Worm (Caenorhabditis elegans) whole organism, mixed stage, embryonic: ENCODE data around the gene W05H5.1.

Experiments used
- M03D4.4 ChIP-seq: sonication (generic microtip); optimal IDR thresholded peaks from 2 replicates; lab custom pipeline; 2017; ENCODE audit warnings: mild to moderate bottlenecking, missing genetic modification characterization, missing compliant biosample characterization
- bed-3 ChIP-seq: fragments of 200-800 bp; sonication (Bioruptor generic); optimal IDR thresholded peaks from 3 replicates; lab custom pipeline; 2018; ENCODE audit warnings: mild to moderate bottlenecking, missing genetic modification characterization, moderate library complexity, missing compliant biosample characterization
- blmp-1 ChIP-seq: fragments of 150-350 bp; optimal IDR thresholded peaks from 2 replicates; lab custom pipeline; 2014; ENCODE audit warnings: missing biosample characterization, missing genetic modification characterization
- ceh-43 ChIP-seq: fragments of 200-800 bp; sonication (Bioruptor generic); optimal IDR thresholded peaks from 2 replicates; lab custom pipeline; 2018; ENCODE audit warnings: mild to moderate bottlenecking, missing genetic modification characterization, moderate library complexity, missing compliant biosample characterization
- ceh-83 ChIP-seq: fragments of 200-800 bp; sonication (Bioruptor generic); optimal IDR thresholded peaks from 2 replicates; lab custom pipeline; 2018; ENCODE audit warnings: mild to moderate bottlenecking, missing genetic modification characterization, missing compliant biosample characterization
- ces-1 ChIP-seq: fragments of 150-350 bp; optimal IDR thresholded peaks from 2 replicates; lab custom pipeline; 2014; ENCODE audit warnings: missing biosample characterization, missing genetic modification reagents, missing genetic modification characterization
- cnd-1 ChIP-seq: fragments of 200-800 bp; sonication (Bioruptor generic); optimal IDR thresholded peaks from 2 replicates; lab custom pipeline; 2018; ENCODE audit warnings: mild to moderate bottlenecking, missing genetic modification characterization, missing compliant biosample characterization
- drap-1 ChIP-seq: fragments of 200-800 bp; sonication (Bioruptor generic); optimal IDR thresholded peaks from 3 replicates; lab custom pipeline; 2018; ENCODE audit warnings: mild to moderate bottlenecking, missing genetic modification characterization, missing compliant biosample characterization
- elt-1 ChIP-seq: sonication (generic microtip); optimal IDR thresholded peaks from 2 replicates; lab custom pipeline; 2017; ENCODE audit warnings: missing genetic modification characterization, mild to moderate bottlenecking, missing compliant biosample characterization, antibody characterized with exemption, moderate library complexity, borderline replicate concordance; ENCODE audit not compliant: insufficient read depth
- elt-3 ChIP-seq: fragments of 150-350 bp; optimal IDR thresholded peaks from 2 replicates; lab custom pipeline; 2014; ENCODE audit warnings: missing biosample characterization, missing genetic modification characterization
- flh-1 ChIP-seq: fragments of 200-800 bp; sonication (Bioruptor generic); optimal IDR thresholded peaks from 2 replicates; lab custom pipeline; 2018; ENCODE audit warnings: mild to moderate bottlenecking, missing genetic modification characterization, moderate library complexity, missing compliant biosample characterization
- ham-2 ChIP-seq: fragments of 200-800 bp; sonication (Bioruptor generic); optimal IDR thresholded peaks from 2 replicates; lab custom pipeline; 2018; ENCODE audit warnings: mild to moderate bottlenecking, missing genetic modification characterization, missing compliant biosample characterization
- hlh-1 ChIP-seq: fragments of 150-350 bp; optimal IDR thresholded peaks from 2 replicates; lab custom pipeline; 2014; ENCODE audit warnings: missing biosample characterization, missing genetic modification reagents, missing genetic modification characterization
- lin-13 ChIP-seq: fragments of 150-350 bp; optimal IDR thresholded peaks from 2 replicates; lab custom pipeline; 2014; ENCODE audit warnings: missing biosample characterization, missing genetic modification characterization
- lin-32 ChIP-seq: fragments of 200-800 bp; sonication (Bioruptor generic); optimal IDR thresholded peaks from 2 replicates; lab custom pipeline; 2018; ENCODE audit warnings: mild to moderate bottlenecking, missing genetic modification characterization, missing compliant biosample characterization
- lsy-2 ChIP-seq: fragments of 150-350 bp; optimal IDR thresholded peaks from 2 replicates; lab custom pipeline; 2014; ENCODE audit warnings: missing biosample characterization, missing genetic modification characterization
- mab-5 ChIP-seq: fragments of 150-350 bp; optimal IDR thresholded peaks from 2 replicates; lab custom pipeline; 2014; ENCODE audit warnings: missing biosample characterization, missing genetic modification characterization
- mep-1 ChIP-seq: fragments of 150-350 bp; optimal IDR thresholded peaks from 2 replicates; lab custom pipeline; 2017; ENCODE audit warnings: missing biosample characterization, missing genetic modification reagents, missing genetic modification characterization, inconsistent platforms
- nhr-237 ChIP-seq: fragments of 150-350 bp; optimal IDR thresholded peaks from 2 replicates; lab custom pipeline; 2014; ENCODE audit warnings: missing biosample characterization, missing genetic modification characterization
- nhr-28 ChIP-seq: fragments of 150-350 bp; optimal IDR thresholded peaks from 2 replicates; lab custom pipeline; 2014; ENCODE audit warnings: missing biosample characterization, missing genetic modification characterization
- nhr-76 ChIP-seq: sonication (generic microtip); optimal IDR thresholded peaks from 2 replicates; lab custom pipeline; 2017; ENCODE audit warnings: missing biosample characterization, missing genetic modification characterization
- pha-4 ChIP-seq: fragments of 150-350 bp; optimal IDR thresholded peaks from 2 replicates; lab custom pipeline; 2018; ENCODE audit warnings: missing biosample characterization, missing genetic modification reagents, missing genetic modification characterization
- sem-2 ChIP-seq: fragments of 200-800 bp; sonication (Bioruptor generic); optimal IDR thresholded peaks from 2 replicates; lab custom pipeline; 2018; ENCODE audit warnings: mild to moderate bottlenecking, missing genetic modification characterization, missing compliant biosample characterization
- snpc-4 ChIP-seq: fragments of 150-350 bp; optimal IDR thresholded peaks from 2 replicates; lab custom pipeline; 2014; ENCODE audit warnings: missing biosample characterization, missing genetic modification characterization
- sptf-1 ChIP-seq: sonication (generic microtip); optimal IDR thresholded peaks from 2 replicates; lab custom pipeline; 2017; ENCODE audit warnings: mild to moderate bottlenecking, missing genetic modification characterization, moderate library complexity, missing compliant biosample characterization
- tbx-8 ChIP-seq: fragments of 200-800 bp; sonication (Bioruptor generic); optimal IDR thresholded peaks from 2 replicates; lab custom pipeline; 2018; ENCODE audit warnings: mild to moderate bottlenecking, missing genetic modification characterization, moderate library complexity, missing compliant biosample characterization
- unc-120 ChIP-seq: sonication (generic microtip); optimal IDR thresholded peaks from 2 replicates; lab custom pipeline; 2017; ENCODE audit warnings: missing genetic modification characterization, missing compliant biosample characterization; ENCODE audit not compliant: poor library complexity, severe bottlenecking
- unc-62 ChIP-seq: fragments of 150-350 bp; optimal IDR thresholded peaks from 2 replicates; lab custom pipeline; 2014; ENCODE audit warnings: missing biosample characterization, missing genetic modification reagents, missing genetic modification characterization
- zip-8 ChIP-seq: fragments of 150-350 bp; optimal IDR thresholded peaks from 2 replicates; lab custom pipeline; 2014; ENCODE audit warnings: missing biosample characterization, missing genetic modification characterization
- ztf-11 ChIP-seq: fragments of 150-350 bp; optimal IDR thresholded peaks from 2 replicates; lab custom pipeline; 2014; ENCODE audit warnings: missing biosample characterization, missing genetic modification characterization

Gene W05H5.1

DNA sequence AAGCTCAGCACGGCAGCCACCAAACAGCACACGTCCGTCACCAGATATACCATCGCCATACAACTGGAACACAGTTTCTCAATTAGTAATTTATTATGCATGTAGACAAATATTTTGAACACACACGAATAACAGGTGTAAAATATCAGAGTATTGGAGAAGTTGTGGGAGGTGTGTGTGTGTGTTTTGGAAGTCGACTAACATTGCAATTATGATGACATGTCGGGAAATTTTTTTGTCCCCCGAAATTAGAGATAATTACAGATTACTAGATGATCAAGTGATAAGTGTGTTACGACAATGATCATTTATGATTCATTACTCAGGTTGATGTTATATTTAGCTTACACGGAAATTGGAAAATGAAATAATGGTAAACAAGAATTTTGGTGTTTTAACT is 14.8 kb downstream of the W05H5.1 start, which contains the start of gene Y57A10C.8:
Gene Y57A10C.8, minus strand, starts transcription at position 101 of the 400 bp plus-strand sequence.
- TF ChIP-seq mep-1 (tag; lab: Kevin White, UChicago) (no peak), hlh-1 (tag; lab: Kevin White, UChicago) (no peak), drap-1 (GFP tag; lab: Kevin White, UChicago) (no peak), pha-4 (no peak), lin-32 (no peak), M03D4.4 (tag; lab: Kevin White, UChicago) (no peak), flh-1 (GFP tag; lab: Kevin White, UChicago) (no peak), snpc-4 (tag; lab: Kevin White, UChicago) (no peak), blmp-1 (tag; lab: Kevin White, UChicago) (no peak), nhr-237 (no peak), sptf-1 (tag; lab: Kevin White, UChicago) (no peak), tbx-8 (GFP tag; lab: Kevin White, UChicago) (no peak), cnd-1 (no peak), zip-8 (no peak), bed-3 (no peak), elt-3 (tag; lab: Kevin White, UChicago) (no peak), nhr-28 (tag; lab: Kevin White, UChicago) (no peak), lin-13 (no peak)

DNA sequence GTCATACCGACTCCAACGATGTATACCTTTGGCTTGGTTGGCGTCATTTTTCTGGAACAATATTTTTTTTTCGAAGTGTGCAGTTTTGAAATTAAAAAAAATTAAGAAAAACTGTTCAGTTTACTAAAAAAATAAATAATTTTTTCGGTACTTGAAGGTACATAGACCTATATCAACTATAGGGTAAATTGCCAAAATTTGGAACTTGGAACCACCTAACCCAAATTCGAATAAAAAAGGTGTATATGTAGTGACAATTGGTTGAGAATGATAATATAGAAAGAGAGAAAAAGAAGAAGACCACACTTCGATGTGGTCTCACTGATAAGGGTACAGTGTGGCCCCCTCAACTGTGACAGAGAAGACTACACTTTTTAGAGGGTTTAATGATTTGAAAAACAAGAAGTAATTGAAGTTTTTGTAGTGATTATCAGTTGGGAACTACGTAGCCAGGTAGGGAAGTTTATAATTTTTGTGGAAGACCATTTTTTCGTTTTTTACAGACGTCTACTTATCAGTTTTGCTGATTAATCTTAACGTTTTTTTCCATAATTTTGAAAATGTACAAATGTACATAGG is 18.8 kb downstream of the W05H5.1 start, which contains the start of gene daf-22:
Gene daf-22, minus strand, starts transcription at position 51 of the 579 bp plus-strand sequence.
- TF ChIP-seq mep-1 (tag; lab: Kevin White, UChicago): no peak
- TF ChIP-seq ztf-11 (tag; lab: Kevin White, UChicago): no peak
- TF ChIP-seq snpc-4 (tag; lab: Kevin White, UChicago): no peak
- TF ChIP-seq ceh-43: no peak
- TF ChIP-seq nhr-28 (tag; lab: Kevin White, UChicago): no peak
- TF ChIP-seq unc-120 (tag; lab: Kevin White, UChicago): no peak
- no peak for TF ChIP-seq ces-1 (GFP tag; lab: Kevin White, UChicago)
- no peak for TF ChIP-seq ceh-83 (GFP tag; lab: Kevin White, UChicago)
- TF ChIP-seq M03D4.4 (tag; lab: Kevin White, UChicago): no peak
- no peak for TF ChIP-seq unc-62 (GFP tag; lab: Kevin White, UChicago)
- TF ChIP-seq ham-2 (GFP tag; lab: Kevin White, UChicago): no peak
- TF ChIP-seq elt-3 (tag; lab: Kevin White, UChicago): no peak
- no peak for TF ChIP-seq nhr-76 (tag; lab: Kevin White, UChicago)

DNA sequence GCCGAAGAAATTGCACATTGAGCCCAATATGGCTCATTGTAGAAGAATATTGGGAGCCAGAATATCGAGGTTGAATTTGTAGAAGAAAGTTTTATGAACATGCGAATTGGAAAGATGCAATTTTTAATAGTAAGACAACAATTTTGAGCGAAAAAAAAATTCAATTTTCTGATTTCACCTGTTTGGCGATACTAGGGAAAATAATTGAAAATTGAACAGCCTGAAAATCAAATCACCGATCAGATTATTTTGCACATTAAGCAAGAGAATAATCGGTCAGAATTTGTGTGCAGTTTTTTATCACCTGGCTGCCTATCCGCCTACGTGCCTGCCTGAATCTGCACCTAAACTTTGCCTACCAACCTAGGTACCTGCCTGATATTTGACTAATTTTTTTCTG is 24.1 kb downstream of the W05H5.1 start, which contains the start of gene sre-26:
Gene sre-26, minus strand, starts transcription at position 101 of the 400 bp plus-strand sequence.
- no peak for TF ChIP-seq blmp-1 (tag; lab: Kevin White, UChicago)
- no peak for TF ChIP-seq bed-3
- no peak for TF ChIP-seq nhr-28 (tag; lab: Kevin White, UChicago)
- no peak for TF ChIP-seq sem-2 (GFP tag; lab: Kevin White, UChicago)
- no peak for TF ChIP-seq lsy-2
- no peak for TF ChIP-seq hlh-1 (tag; lab: Kevin White, UChicago)
- no peak for TF ChIP-seq ceh-43
- no peak for TF ChIP-seq lin-32
- no peak for TF ChIP-seq drap-1 (GFP tag; lab: Kevin White, UChicago)
- no peak for TF ChIP-seq tbx-8 (GFP tag; lab: Kevin White, UChicago)

- TF ChIP-seq nhr-28 (tag; lab: Kevin White, UChicago) (no peak), ztf-11 (tag; lab: Kevin White, UChicago) (no peak), flh-1 (GFP tag; lab: Kevin White, UChicago) (no peak)
Observed at ce11 chrII:12417996-12418395, 26.6 kb downstream of the W05H5.1 start.

DNA sequence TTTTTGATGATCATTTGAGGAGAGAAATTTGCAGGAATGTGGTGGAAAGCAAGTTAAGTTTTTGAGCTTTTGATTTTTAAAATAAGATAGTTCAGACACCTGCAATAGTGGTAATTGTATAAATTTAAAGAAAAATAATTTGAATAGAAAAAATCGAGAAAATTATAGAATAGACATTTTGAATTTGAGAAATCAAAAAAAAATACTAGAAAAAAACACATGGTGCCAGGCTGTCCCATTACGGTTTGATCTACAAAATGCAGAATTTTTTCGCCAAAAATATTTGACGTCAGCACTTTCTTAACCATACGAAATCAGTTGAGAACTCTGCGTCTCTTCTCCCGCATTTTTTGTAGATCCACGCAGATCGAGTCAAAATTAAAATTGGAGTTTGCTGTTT is 27.1 kb downstream of the W05H5.1 start, which contains the start of gene sre-27:
Gene sre-27, minus strand, starts transcription at position 101 of the 400 bp plus-strand sequence.
- TF ChIP-seq drap-1 (GFP tag; lab: Kevin White, UChicago): no peak

DNA sequence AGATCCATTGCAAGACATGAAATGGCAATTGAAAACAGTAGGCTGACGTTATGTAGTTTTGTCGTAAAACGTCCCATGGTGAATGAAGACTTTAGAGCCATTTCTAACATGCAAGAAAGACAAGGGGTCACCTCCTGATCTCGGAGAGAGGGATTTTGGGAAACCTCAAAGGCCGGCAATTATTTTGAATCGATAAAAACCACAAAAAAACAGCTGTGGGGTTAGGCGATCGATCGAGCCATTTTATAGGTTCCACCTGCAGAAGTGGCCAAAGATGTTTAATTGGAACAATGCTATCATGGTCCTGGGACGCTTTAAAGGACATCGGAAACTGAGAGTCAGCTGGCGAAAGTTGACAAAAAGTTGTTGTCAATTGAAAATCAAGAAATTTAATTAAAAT is 29.8 kb downstream of the W05H5.1 start, which contains the start of gene Y57A10C.11:
Gene Y57A10C.11, minus strand, starts transcription at position 101 of the 400 bp plus-strand sequence.
- no peak for TF ChIP-seq blmp-1 (tag; lab: Kevin White, UChicago)
- TF ChIP-seq lin-13: no peak
- TF ChIP-seq drap-1 (GFP tag; lab: Kevin White, UChicago): no peak
- no peak for TF ChIP-seq nhr-76 (tag; lab: Kevin White, UChicago)
- no peak for TF ChIP-seq elt-1 (tag; lab: Kevin White, UChicago)
- TF ChIP-seq ham-2 (GFP tag; lab: Kevin White, UChicago): no peak
- TF ChIP-seq unc-62 (GFP tag; lab: Kevin White, UChicago): no peak
- no peak for TF ChIP-seq mab-5 (tag; lab: Kevin White, UChicago)
- TF ChIP-seq ces-1 (GFP tag; lab: Kevin White, UChicago): no peak
- no peak for TF ChIP-seq zip-8
- TF ChIP-seq nhr-28 (tag; lab: Kevin White, UChicago): no peak
- TF ChIP-seq unc-120 (tag; lab: Kevin White, UChicago): no peak
- TF ChIP-seq sptf-1 (tag; lab: Kevin White, UChicago): no peak
- TF ChIP-seq lin-32: no peak
- TF ChIP-seq lsy-2: no peak
- no peak for TF ChIP-seq ztf-11 (tag; lab: Kevin White, UChicago)
- no peak for TF ChIP-seq nhr-237
